Comparison of ENCODE assay signal across 6 fruit fly cellular contexts in genomic region chrX:17737812-17738473, dm6.
TF ChIP-seq lines count a peak whose summit lies in the region.

No protein-coding gene starts in this region.

- TF ChIP-seq CTCF in S2 (optimal IDR thresholded peaks at IDR 0.05; lab: Kevin White, UChicago): peak; percentile 37 to 42
- no peak for TF ChIP-seq CTCF in whole organism, embryonic (GFP tag; optimal IDR thresholded peaks at IDR 0.05; lab: Kevin White, UChicago)

TF ChIP-seq in whole organism, adult, 20 proteins besides CTCF, POLR2A, EP300 and RAD21 (continues in another document):
- TF ChIP-seq CG7101 (tag; optimal IDR thresholded peaks at IDR 0.05; lab: Kevin White, UChicago): no peak
- no peak for TF ChIP-seq CG5204 (GFP tag; optimal IDR thresholded peaks at IDR 0.05; lab: Kevin White, UChicago)
- TF ChIP-seq cic (GFP tag; optimal IDR thresholded peaks at IDR 0.05; lab: Kevin White, UChicago): no peak
- no peak for TF ChIP-seq toe (GFP tag; optimal IDR thresholded peaks at IDR 0.05; lab: Kevin White, UChicago)
- no peak for TF ChIP-seq Hr96 (GFP tag; optimal IDR thresholded peaks at IDR 0.05; lab: Kevin White, UChicago)
- no peak for TF ChIP-seq CG12768 (GFP tag; optimal IDR thresholded peaks at IDR 0.05; lab: Kevin White, UChicago)
- TF ChIP-seq Mnt (GFP tag; optimal IDR thresholded peaks at IDR 0.05; lab: Kevin White, UChicago): peak; percentile 44
- peak; percentile 39 for TF ChIP-seq CG1620 (GFP tag; optimal IDR thresholded peaks at IDR 0.05; lab: Kevin White, UChicago)
- no peak for TF ChIP-seq kay (GFP tag; lab: Kevin White, UChicago; ENCODE audit: borderline replicate concordance)
- TF ChIP-seq CG11617 (GFP tag; optimal IDR thresholded peaks at IDR 0.05; lab: Kevin White, UChicago): no peak
- no peak for TF ChIP-seq pad (GFP tag; optimal IDR thresholded peaks at IDR 0.05; lab: Kevin White, UChicago)
- no peak for TF ChIP-seq Clk (GFP tag; optimal IDR thresholded peaks at IDR 0.05; lab: Kevin White, UChicago)
- no peak for TF ChIP-seq CG7045 (GFP tag; optimal IDR thresholded peaks at IDR 0.05; lab: Kevin White, UChicago)
- no peak for TF ChIP-seq ovo (GFP tag; optimal IDR thresholded peaks at IDR 0.05; lab: Kevin White, UChicago)
- TF ChIP-seq cnc (optimal IDR thresholded peaks at IDR 0.05; lab: Kevin White, UChicago): no peak
- peak; percentile 47 for TF ChIP-seq Crg-1 (GFP tag; optimal IDR thresholded peaks at IDR 0.05; lab: Kevin White, UChicago)
- no peak for TF ChIP-seq tj (GFP tag; optimal IDR thresholded peaks at IDR 0.05; lab: Kevin White, UChicago)
- no peak for TF ChIP-seq CG33017 (tag; optimal IDR thresholded peaks at IDR 0.05; lab: Kevin White, UChicago)
- no peak for TF ChIP-seq CG14711 (tag; optimal IDR thresholded peaks at IDR 0.05; lab: Kevin White, UChicago)

TF ChIP-seq in whole organism, embryonic, 481 proteins besides CTCF, POLR2A, EP300 and RAD21 (continues in another document):
- peak; percentile 95 for TF ChIP-seq amos (GFP tag; IDR thresholded peaks at IDR 0.05; lab: Robert Waterston, UW; ENCODE audit: partially characterized antibody)
- peak; percentile 37 for TF ChIP-seq CHES-1-like (GFP tag; optimal IDR thresholded peaks at IDR 0.05; lab: Kevin White, UChicago)
- no peak for TF ChIP-seq dan (GFP tag; IDR thresholded peaks at IDR 0.05; lab: Robert Waterston, UW)
- peak; percentile 59 for TF ChIP-seq CG18619 (GFP tag; optimal IDR thresholded peaks at IDR 0.05; lab: Kevin White, UChicago)
- peak; percentile 99 for TF ChIP-seq unc-4 (GFP tag; IDR thresholded peaks at IDR 0.05; lab: Robert Waterston, UW; ENCODE audit: partially characterized antibody)
- TF ChIP-seq CG1024 (GFP tag; IDR thresholded peaks at IDR 0.05; lab: Robert Waterston, UW): peak; percentile 28; the same call in 1 of the 2 replicates
- TF ChIP-seq CG15696 (tag; optimal IDR thresholded peaks at IDR 0.05; lab: Kevin White, UChicago): peak; percentile 40
- TF ChIP-seq CG4730 (GFP tag; IDR thresholded peaks at IDR 0.05; lab: Robert Waterston, UW): peak; percentile 23; the same call in 1 of the 2 replicates
- TF ChIP-seq CG8924 (tag; optimal IDR thresholded peaks at IDR 0.05; lab: Kevin White, UChicago): peak; percentile 71
- TF ChIP-seq CG1602 (GFP tag; optimal IDR thresholded peaks at IDR 0.05; lab: Kevin White, UChicago): peak; percentile 23
- no peak for TF ChIP-seq CG15011 (GFP tag; optimal IDR thresholded peaks at IDR 0.05; lab: Kevin White, UChicago)
- peak; percentile 6 for TF ChIP-seq tio (GFP tag; optimal IDR thresholded peaks at IDR 0.05; lab: Kevin White, UChicago)
- peak; percentile 48; the same call in 1 of the 2 replicates for TF ChIP-seq HLH3B (GFP tag; IDR thresholded peaks at IDR 0.05; lab: Robert Waterston, UW)
- TF ChIP-seq CG3065 (GFP tag; optimal IDR thresholded peaks at IDR 0.05; lab: Kevin White, UChicago): no peak
- TF ChIP-seq slbo (GFP tag; IDR thresholded peaks at IDR 0.05; lab: Robert Waterston, UW): 0 out of 2 replicates have a peak, but pooled peaks have one; percentile 22
- peak; percentile 52 for TF ChIP-seq CoRest (tag; optimal IDR thresholded peaks at IDR 0.05; lab: Kevin White, UChicago)
- peak in 1 of 2 experiments; percentile 36 for TF ChIP-seq Pdp1 (GFP tag; optimal IDR thresholded peaks at IDR 0.05; lab: Kevin White, UChicago)

TF ChIP-seq in whole organism, prepupa, 60 proteins besides CTCF, POLR2A, EP300 and RAD21 (continues in another document):
- no peak; the same call in 1 of the 2 replicates for TF ChIP-seq CG11294 (GFP tag; IDR thresholded peaks at IDR 0.05; lab: Robert Waterston, UW)
- TF ChIP-seq CG31627 (GFP tag; optimal IDR thresholded peaks at IDR 0.05; lab: Kevin White, UChicago): no peak
- peak; percentile 37 for TF ChIP-seq esn (GFP tag; optimal IDR thresholded peaks at IDR 0.05; lab: Kevin White, UChicago)
- TF ChIP-seq acj6 (GFP tag; optimal IDR thresholded peaks at IDR 0.05; lab: Kevin White, UChicago): peak; percentile 33
- no peak for TF ChIP-seq Ets21C (GFP tag; optimal IDR thresholded peaks at IDR 0.05; lab: Kevin White, UChicago)
- TF ChIP-seq Smox (GFP tag; optimal IDR thresholded peaks at IDR 0.05; lab: Kevin White, UChicago): peak; percentile 26
- no peak for TF ChIP-seq Lpt (GFP tag; optimal IDR thresholded peaks at IDR 0.05; lab: Kevin White, UChicago)
- peak; percentile 24 for TF ChIP-seq net (GFP tag; optimal IDR thresholded peaks at IDR 0.05; lab: Kevin White, UChicago)
- TF ChIP-seq eg (GFP tag; IDR thresholded peaks at IDR 0.05; lab: Robert Waterston, UW): peak; percentile 69; the same call in 2 of the 3 replicates
- TF ChIP-seq CG6808 (GFP tag; optimal IDR thresholded peaks at IDR 0.05; lab: Kevin White, UChicago): peak; percentile 100
- no peak for TF ChIP-seq salr (GFP tag; optimal IDR thresholded peaks at IDR 0.05; lab: Kevin White, UChicago)
- TF ChIP-seq CG6792 (GFP tag; optimal IDR thresholded peaks at IDR 0.05; lab: Kevin White, UChicago): peak; percentile 36
- peak; percentile 31 for TF ChIP-seq achi (GFP tag; optimal IDR thresholded peaks at IDR 0.05; lab: Kevin White, UChicago)
- peak; percentile 8 for TF ChIP-seq pdm3 (GFP tag; optimal IDR thresholded peaks at IDR 0.05; lab: Kevin White, UChicago)
- TF ChIP-seq CG32006 (GFP tag; optimal IDR thresholded peaks at IDR 0.05; lab: Kevin White, UChicago): peak; percentile 48
- peak; percentile 12 for TF ChIP-seq cyc (GFP tag; optimal IDR thresholded peaks at IDR 0.05; lab: Kevin White, UChicago)
- no peak for TF ChIP-seq Hr39 (GFP tag; optimal IDR thresholded peaks at IDR 0.05; lab: Kevin White, UChicago)
- TF ChIP-seq CG7368 (GFP tag; optimal IDR thresholded peaks at IDR 0.05; lab: Kevin White, UChicago): no peak
- no peak for TF ChIP-seq CG9139 (GFP tag; optimal IDR thresholded peaks at IDR 0.05; lab: Kevin White, UChicago)

TF ChIP-seq in whole organism, pupa, 21 proteins besides CTCF, POLR2A, EP300 and RAD21:
- TF ChIP-seq CG4496 (GFP tag; IDR thresholded peaks at IDR 0.05; lab: Robert Waterston, UW) (0 out of 3 replicates have a peak, but pooled peaks have one; percentile 53), CG17806 (tag; optimal IDR thresholded peaks at IDR 0.05; lab: Kevin White, UChicago) (peak; percentile 45), CG8301 (tag; optimal IDR thresholded peaks at IDR 0.05; lab: Kevin White, UChicago) (peak; percentile 28), CG15710 (tag; optimal IDR thresholded peaks at IDR 0.05; lab: Kevin White, UChicago) (peak; percentile 49), Pif1A (GFP tag; optimal IDR thresholded peaks at IDR 0.05; lab: Kevin White, UChicago) (no peak), CG8159 (tag; optimal IDR thresholded peaks at IDR 0.05; lab: Kevin White, UChicago) (peak; percentile 7), CG10348 (GFP tag; IDR thresholded peaks at IDR 0.05; lab: Robert Waterston, UW) (no peak), CG14655 (GFP tag; optimal IDR thresholded peaks at IDR 0.05; lab: Kevin White, UChicago) (peak; percentile 61), CG9948 (tag; optimal IDR thresholded peaks at IDR 0.05; lab: Kevin White, UChicago) (peak; percentile 45), CG12605 (GFP tag; IDR thresholded peaks at IDR 0.05; lab: Robert Waterston, UW) (peak; percentile 60), fd96Ca (GFP tag; IDR thresholded peaks at IDR 0.05; lab: Robert Waterston, UW) (0 out of 3 replicates have a peak, but pooled peaks have one; percentile 31), gl (tag; optimal IDR thresholded peaks at IDR 0.05; lab: Kevin White, UChicago) (no peak), Ets98B (GFP tag; IDR thresholded peaks at IDR 0.05; lab: Robert Waterston, UW) (peak; percentile 32; the same call in 1 of the 2 replicates), EcR (GFP tag; optimal IDR thresholded peaks at IDR 0.05; lab: Kevin White, UChicago) (no peak), CG32121 (GFP tag; IDR thresholded peaks at IDR 0.05; lab: Robert Waterston, UW) (no peak), CG34367 (tag; optimal IDR thresholded peaks at IDR 0.05; lab: Kevin White, UChicago) (peak; percentile 25)

TF ChIP-seq in whole organism, wandering third instar larva, 38 proteins besides CTCF, POLR2A, EP300 and RAD21:
- TF ChIP-seq rgr (GFP tag; optimal IDR thresholded peaks at IDR 0.05; lab: Kevin White, UChicago) (peak; percentile 2), tai (GFP tag; optimal IDR thresholded peaks at IDR 0.05; lab: Kevin White, UChicago) (peak; percentile 17), foxo (GFP tag; optimal IDR thresholded peaks at IDR 0.05; lab: Kevin White, UChicago) (peak in 1 of 2 experiments; percentile 11), brk (GFP tag; optimal IDR thresholded peaks at IDR 0.05; lab: Kevin White, UChicago) (no peak), woc (GFP tag; optimal IDR thresholded peaks at IDR 0.05; lab: Kevin White, UChicago) (peak; percentile 24), psq (GFP tag; optimal IDR thresholded peaks at IDR 0.05; lab: Kevin White, UChicago) (no peak), Hr83 (GFP tag; optimal IDR thresholded peaks at IDR 0.05; lab: Kevin White, UChicago; ENCODE audit: poor library complexity, severe bottlenecking) (peak; percentile 54), h (GFP tag; optimal IDR thresholded peaks at IDR 0.05; lab: Kevin White, UChicago) (peak; percentile 19), Rel (GFP tag; optimal IDR thresholded peaks at IDR 0.05; lab: Kevin White, UChicago) (no peak), Rel (tag; optimal IDR thresholded peaks at IDR 0.05; lab: Kevin White, UChicago) (peak; percentile 3), usp (GFP tag; optimal IDR thresholded peaks at IDR 0.05; lab: Kevin White, UChicago) (no peak), CrebA (GFP tag; optimal IDR thresholded peaks at IDR 0.05; lab: Kevin White, UChicago; ENCODE audit: borderline replicate concordance) (peak; percentile 50), Sp1 (GFP tag; optimal IDR thresholded peaks at IDR 0.05; lab: Kevin White, UChicago) (peak; percentile 44), Abd-B (GFP tag; optimal IDR thresholded peaks at IDR 0.05; lab: Kevin White, UChicago) (no peak), ey (GFP tag; optimal IDR thresholded peaks at IDR 0.05; lab: Kevin White, UChicago) (peak; percentile 34), fru (GFP tag; optimal IDR thresholded peaks at IDR 0.05; lab: Kevin White, UChicago) (peak; percentile 43), OdsH (GFP tag; optimal IDR thresholded peaks at IDR 0.05; lab: Kevin White, UChicago) (peak; percentile 31), Dfd (GFP tag; optimal IDR thresholded peaks at IDR 0.05; lab: Kevin White, UChicago) (no peak), Hnf4 (GFP tag; optimal IDR thresholded peaks at IDR 0.05; lab: Kevin White, UChicago) (peak; percentile 49), HLH106 (tag; optimal IDR thresholded peaks at IDR 0.05; lab: Kevin White, UChicago) (peak; percentile 45), GATAd (GFP tag; optimal IDR thresholded peaks at IDR 0.05; lab: Kevin White, UChicago) (no peak), sv (GFP tag; optimal IDR thresholded peaks at IDR 0.05; lab: Kevin White, UChicago) (no peak), Dif (GFP tag; optimal IDR thresholded peaks at IDR 0.05; lab: Kevin White, UChicago; ENCODE audit: partially characterized antibody) (peak; percentile 3), Hr78 (GFP tag; optimal IDR thresholded peaks at IDR 0.05; lab: Kevin White, UChicago) (no peak)
